Worm (Caenorhabditis elegans) whole organism, L3 larva: ENCODE data around the gene flr-4.

Experiments used
- ceh-82 ChIP-seq: fragments of 150-350 bp; optimal IDR thresholded peaks from 2 replicates; lab custom pipeline; 2014; ENCODE audit warnings: missing biosample characterization, missing genetic modification characterization
- daf-12 ChIP-seq: fragments of 150-350 bp; optimal IDR thresholded peaks from 2 replicates; lab custom pipeline; 2014; ENCODE audit warnings: missing biosample characterization, missing genetic modification reagents, missing genetic modification characterization
- nhr-11 ChIP-seq: fragments of 150-350 bp; optimal IDR thresholded peaks from 2 replicates; lab custom pipeline; 2014; ENCODE audit warnings: missing biosample characterization, missing genetic modification characterization
- nhr-237 ChIP-seq: fragments of 150-350 bp; optimal IDR thresholded peaks from 2 replicates; lab custom pipeline; 2014; ENCODE audit warnings: missing biosample characterization, missing genetic modification characterization
- skn-1 ChIP-seq: fragments of 150-350 bp; optimal IDR thresholded peaks from 2 replicates; lab custom pipeline; 2014; ENCODE audit warnings: missing biosample characterization, missing genetic modification characterization
- snpc-4 ChIP-seq: fragments of 150-350 bp; optimal IDR thresholded peaks from 2 replicates; lab custom pipeline; 2014; ENCODE audit warnings: missing biosample characterization, missing genetic modification characterization

ce11 chrX:15070137-15070536 is 19.1 kb upstream of the flr-4 start:
- TF ChIP-seq nhr-237 (no peak), skn-1 (no peak), snpc-4 (no peak), ceh-82 (tag; lab: Kevin White, UChicago) (no peak), nhr-11 (no peak), daf-12 (tag; lab: Kevin White, UChicago) (no peak)
